Worm (Caenorhabditis elegans) whole organism, midembryonic: ENCODE measurements around the gene prp-40.
A peak's percentile ranks its signal among the peaks of the same experiment; 100 is the strongest.

Experiments
- T22C8.4 ChIP-seq: fragments of 200-800 bp; sonication (Bioruptor generic); IDR thresholded peaks from 2 replicates; pipeline ENCODE4 v1.3.6; 2022; ENCODE audit warnings: missing genetic modification characterization, missing compliant biosample characterization
- cog-1 ChIP-seq: sonication (generic microtip); optimal IDR thresholded peaks from 2 replicates; lab custom pipeline; 2016; ENCODE audit warnings: missing genetic modification characterization, missing compliant biosample characterization
- flt-1 ChIP-seq: fragments of 200-800 bp; sonication (Bioruptor generic); IDR thresholded peaks from 2 replicates; pipeline ENCODE4 v1.3.6; 2022; ENCODE audit warnings: missing genetic modification characterization, missing compliant biosample characterization
- klf-2 ChIP-seq: fragments of 200-800 bp; sonication (Bioruptor generic); conservative IDR thresholded peaks from 2 replicates; pipeline ENCODE4 v1.3.6; 2022; ENCODE audit warnings: missing genetic modification reagents, missing genetic modification characterization, missing compliant biosample characterization
- med-1 ChIP-seq: sonication (generic microtip); optimal IDR thresholded peaks from 2 replicates; lab custom pipeline; 2017; ENCODE audit warnings: missing genetic modification characterization, mild to moderate bottlenecking, missing compliant biosample characterization, antibody characterized with exemption, missing genetic modification reagents; ENCODE audit not compliant: insufficient read depth
- ref-1 ChIP-seq: fragments of 200-800 bp; sonication (Bioruptor generic); conservative IDR thresholded peaks from 2 replicates; pipeline ENCODE4 v1.3.6; 2022; ENCODE audit warnings: missing genetic modification reagents, missing genetic modification characterization, missing compliant biosample characterization
- tab-1 ChIP-seq: fragments of 200-800 bp; sonication (Bioruptor generic); IDR thresholded peaks from 2 replicates; pipeline ENCODE4 v1.3.6; 2022; ENCODE audit warnings: missing genetic modification characterization, missing compliant biosample characterization
- ztf-23 ChIP-seq: fragments of 200-800 bp; sonication (Bioruptor generic); IDR thresholded peaks from 2 replicates; pipeline ENCODE4 v1.3.6; 2022; ENCODE audit warnings: missing genetic modification reagents, missing genetic modification characterization, missing compliant biosample characterization
- ztf-29 ChIP-seq: fragments of 200-800 bp; sonication (Bioruptor generic); IDR thresholded peaks from 2 replicates; pipeline ENCODE4 v1.3.6; 2022; ENCODE audit warnings: missing genetic modification reagents, missing genetic modification characterization, missing compliant biosample characterization

The prp-40 gene

DNA sequence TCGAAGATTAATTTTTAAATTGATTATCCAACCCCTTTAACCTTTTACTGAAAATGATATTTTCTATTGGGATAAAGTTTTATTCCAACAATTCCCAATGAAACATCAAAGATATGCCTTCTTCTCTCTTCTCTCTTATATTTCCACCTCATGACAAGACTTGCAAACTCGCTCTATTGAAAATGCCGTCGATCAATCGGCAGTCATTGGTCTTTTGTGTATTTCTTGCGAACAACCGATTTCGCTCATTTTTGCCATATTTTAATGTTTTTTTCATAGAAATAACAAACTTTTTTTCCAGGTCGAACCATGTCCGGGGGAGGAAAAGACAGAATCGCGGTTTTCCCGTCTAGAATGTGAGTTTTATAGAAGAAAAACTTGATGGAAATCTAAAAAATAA is 14.1 kb upstream of the prp-40 start, which contains the start of gene vha-14:
Gene vha-14 (plus strand): TSS at position 302 of the 400 bp plus-strand sequence.
- TF ChIP-seq ref-1 (GFP tag; lab: Robert Waterston, UW) (no peak), tab-1 (GFP tag; lab: Robert Waterston, UW) (no peak), ztf-23 (GFP tag; lab: Robert Waterston, UW) (no peak), klf-2 (GFP tag; lab: Robert Waterston, UW) (no peak), ztf-29 (GFP tag; lab: Robert Waterston, UW) (no peak), med-1 (GFP tag; lab: Kevin White, UChicago) (no peak), flt-1 (no peak), cog-1 (tag; lab: Kevin White, UChicago) (no peak), T22C8.4 (no peak)

DNA sequence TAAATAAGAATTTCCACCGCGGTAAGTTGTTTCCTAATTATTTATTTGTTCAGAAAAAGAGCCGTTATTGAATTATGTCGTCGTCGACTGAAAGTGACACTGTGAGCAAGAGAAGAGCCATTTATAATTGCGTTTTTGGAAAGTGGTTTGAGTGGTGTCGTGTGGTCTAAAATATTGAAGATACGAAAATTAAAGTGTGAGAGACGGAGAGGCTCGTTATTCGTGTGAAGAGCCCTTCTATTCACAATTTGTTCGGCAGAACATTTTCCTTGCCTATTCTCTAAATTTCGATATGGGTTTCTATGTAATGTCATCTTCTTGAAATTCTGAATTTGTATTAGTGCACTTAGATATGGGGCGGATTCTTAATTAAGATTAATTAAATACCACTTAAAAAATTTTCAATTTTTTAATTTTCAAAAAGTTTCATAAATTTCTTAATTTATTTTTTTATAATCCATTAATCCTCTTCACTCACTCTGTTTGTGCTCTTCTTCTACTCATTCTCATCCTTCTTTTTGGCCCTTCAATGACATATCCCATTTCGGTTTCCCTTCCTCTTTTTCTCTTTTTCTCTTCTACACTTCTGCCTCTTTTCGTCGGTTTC is 12.0 kb upstream of the prp-40 start:
- no peak for TF ChIP-seq cog-1 (tag; lab: Kevin White, UChicago)

DNA sequence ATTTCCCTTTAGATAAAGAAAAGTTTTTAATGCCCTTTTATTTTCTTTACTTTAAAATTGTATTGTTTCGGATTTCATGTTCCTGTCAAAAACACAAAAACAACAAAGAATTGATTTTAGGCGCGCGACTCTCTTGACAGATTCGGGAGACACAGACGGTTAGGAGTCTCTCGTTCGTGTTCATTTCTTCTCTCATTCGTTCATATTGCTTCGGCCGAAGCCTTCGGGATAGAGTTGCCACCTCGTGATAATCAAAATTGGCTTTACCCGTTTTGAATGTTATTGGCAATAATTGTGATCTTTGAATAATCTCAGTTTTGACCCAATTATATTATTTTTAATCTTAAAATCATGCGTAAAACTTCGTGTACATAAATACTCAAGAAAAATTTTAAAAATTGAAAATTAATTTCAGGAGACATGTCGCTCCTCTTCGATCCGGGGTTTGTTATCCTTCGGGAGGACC is 10.8 kb upstream of the prp-40 start, which contains the start of gene F55H2.5:
Gene F55H2.5 (plus strand): TSS at position 416 of the 466 bp plus-strand sequence.
- no peak for TF ChIP-seq klf-2 (GFP tag; lab: Robert Waterston, UW)
- no peak for TF ChIP-seq ref-1 (GFP tag; lab: Robert Waterston, UW)
- TF ChIP-seq tab-1 (GFP tag; lab: Robert Waterston, UW) = no peak
- TF ChIP-seq flt-1 = no peak
- TF ChIP-seq ztf-23 (GFP tag; lab: Robert Waterston, UW) = no peak
- no peak for TF ChIP-seq ztf-29 (GFP tag; lab: Robert Waterston, UW)
- TF ChIP-seq med-1 (GFP tag; lab: Kevin White, UChicago) = no peak
- no peak for TF ChIP-seq cog-1 (tag; lab: Kevin White, UChicago)
- no peak for TF ChIP-seq T22C8.4

DNA sequence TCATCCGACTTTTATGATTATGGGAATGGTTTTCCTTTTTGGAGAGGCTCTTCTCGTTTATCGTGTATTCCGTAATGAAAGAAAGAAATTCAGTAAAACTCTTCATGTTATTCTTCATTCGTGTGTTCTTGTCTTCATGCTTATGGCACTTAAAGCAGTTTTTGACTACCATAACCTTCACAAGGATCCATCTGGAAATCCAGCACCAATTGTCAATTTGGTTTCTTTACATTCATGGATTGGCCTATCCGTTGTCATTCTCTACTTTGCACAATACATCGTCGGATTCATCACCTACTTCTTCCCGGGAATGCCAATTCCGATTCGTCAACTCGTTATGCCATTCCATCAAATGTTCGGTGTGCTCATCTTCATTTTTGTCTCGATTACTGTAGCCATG is 10.2 kb upstream of the prp-40 start:
- TF ChIP-seq ztf-29 (GFP tag; lab: Robert Waterston, UW) = no peak
- TF ChIP-seq T22C8.4 = no peak
- TF ChIP-seq cog-1 (tag; lab: Kevin White, UChicago) = no peak
- no peak for TF ChIP-seq ztf-23 (GFP tag; lab: Robert Waterston, UW)
- no peak for TF ChIP-seq ref-1 (GFP tag; lab: Robert Waterston, UW)
- TF ChIP-seq klf-2 (GFP tag; lab: Robert Waterston, UW) = no peak
- TF ChIP-seq med-1 (GFP tag; lab: Kevin White, UChicago) = no peak
- no peak for TF ChIP-seq tab-1 (GFP tag; lab: Robert Waterston, UW)
- no peak for TF ChIP-seq flt-1

DNA sequence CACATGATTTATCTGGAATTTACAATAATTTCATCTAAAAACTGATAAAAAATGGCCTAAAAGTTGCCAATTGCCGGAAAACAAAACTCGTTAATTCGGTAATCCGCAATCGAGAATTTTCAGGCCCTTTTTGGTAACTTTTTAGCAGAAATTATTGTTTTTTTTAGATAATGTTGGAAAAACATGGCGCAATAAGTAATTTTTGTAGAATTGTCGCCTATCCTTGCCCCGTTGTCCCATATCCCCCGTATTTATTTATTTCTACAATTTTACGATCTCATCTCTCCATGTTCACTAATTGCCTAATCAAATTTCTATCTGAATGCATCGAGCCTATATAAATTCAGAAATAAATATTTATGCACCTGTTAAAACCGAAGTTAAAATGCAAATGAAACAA is 8.9 kb upstream of the prp-40 start:
- TF ChIP-seq T22C8.4 = no peak
- no peak for TF ChIP-seq med-1 (GFP tag; lab: Kevin White, UChicago)
- no peak for TF ChIP-seq tab-1 (GFP tag; lab: Robert Waterston, UW)
- no peak for TF ChIP-seq cog-1 (tag; lab: Kevin White, UChicago)
- TF ChIP-seq ztf-29 (GFP tag; lab: Robert Waterston, UW) = no peak
- no peak for TF ChIP-seq klf-2 (GFP tag; lab: Robert Waterston, UW)
- no peak for TF ChIP-seq flt-1
- TF ChIP-seq ztf-23 (GFP tag; lab: Robert Waterston, UW) = no peak
- TF ChIP-seq ref-1 (GFP tag; lab: Robert Waterston, UW) = no peak

DNA sequence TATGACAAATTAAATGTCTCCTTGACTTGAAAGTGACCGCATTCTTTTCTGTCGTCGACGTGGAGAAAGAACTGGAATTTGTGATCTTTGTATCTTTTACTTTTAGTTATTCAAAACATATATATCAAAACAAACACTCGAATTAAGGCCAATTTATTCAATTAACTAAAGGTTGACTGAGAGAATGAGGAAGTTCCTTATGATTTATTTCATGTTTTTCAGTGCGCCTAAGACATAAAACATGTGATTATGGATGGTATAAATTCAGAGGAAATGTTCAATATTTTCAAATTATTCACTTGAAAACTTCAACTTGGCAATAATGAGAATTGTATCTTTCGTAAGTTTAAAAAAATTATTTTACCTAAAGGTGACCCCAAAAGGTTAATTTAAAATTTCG is 8.3 kb upstream of the prp-40 start, which contains the start of gene F55H2.8:
Gene F55H2.8 (plus strand): TSS at position 301 of the 400 bp plus-strand sequence.
- TF ChIP-seq flt-1 (no peak), ref-1 (GFP tag; lab: Robert Waterston, UW) (no peak), T22C8.4 (no peak), ztf-23 (GFP tag; lab: Robert Waterston, UW) (no peak), tab-1 (GFP tag; lab: Robert Waterston, UW) (no peak), med-1 (GFP tag; lab: Kevin White, UChicago) (no peak), ztf-29 (GFP tag; lab: Robert Waterston, UW) (no peak), cog-1 (tag; lab: Kevin White, UChicago) (no peak), klf-2 (GFP tag; lab: Robert Waterston, UW) (no peak)

DNA sequence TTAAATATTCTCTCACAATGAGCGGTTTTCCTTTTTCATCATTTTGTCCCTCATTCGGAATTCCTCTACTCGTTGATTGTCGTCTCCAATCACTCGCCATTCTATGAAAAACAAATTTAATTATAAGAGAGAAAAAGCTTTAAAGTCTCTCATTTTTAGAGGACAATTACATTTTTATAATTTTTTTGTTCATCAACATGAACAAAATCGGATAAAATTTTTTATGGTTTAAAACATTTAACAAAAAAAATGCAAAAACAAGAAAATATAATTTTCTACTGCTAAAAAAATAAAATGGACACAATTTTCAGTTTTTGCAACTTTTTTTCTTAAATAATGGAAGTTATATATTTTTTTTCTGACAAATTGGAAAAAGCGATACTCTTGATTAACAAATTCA is 5.7 kb upstream of the prp-40 start, which contains the start of gene F55H2.7:
Gene F55H2.7 (minus strand): TSS at position 101 of the 400 bp plus-strand sequence.
- no peak for TF ChIP-seq med-1 (GFP tag; lab: Kevin White, UChicago)
- no peak for TF ChIP-seq cog-1 (tag; lab: Kevin White, UChicago)
- no peak for TF ChIP-seq ref-1 (GFP tag; lab: Robert Waterston, UW)
- no peak for TF ChIP-seq T22C8.4
- no peak for TF ChIP-seq ztf-29 (GFP tag; lab: Robert Waterston, UW)

DNA sequence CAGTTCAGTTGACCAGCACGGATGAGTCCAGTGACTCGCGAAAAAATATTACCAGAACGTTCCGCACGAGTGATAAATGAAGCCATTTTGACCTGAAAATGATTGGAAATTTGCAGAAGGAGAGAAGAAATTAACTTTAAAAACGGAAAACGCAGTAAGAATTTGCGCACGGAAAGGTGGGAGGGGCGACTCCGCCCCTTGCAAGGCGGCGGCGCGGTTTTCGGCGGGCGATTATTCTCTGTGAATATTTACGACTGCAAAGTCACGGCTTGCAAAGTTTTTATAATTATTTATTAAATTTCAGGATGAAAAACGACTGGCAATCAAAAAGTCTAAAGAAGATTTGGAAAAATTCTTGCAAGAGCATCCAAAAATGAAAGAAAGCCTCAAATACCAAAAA is 1.7 kb downstream of the prp-40 start, which contains the start of gene mrps-23:
Gene mrps-23 (minus strand): TSS at position 92 of the 400 bp plus-strand sequence.
- peak; percentile 49 for TF ChIP-seq flt-1
- no peak for TF ChIP-seq ztf-29 (GFP tag; lab: Robert Waterston, UW)
- TF ChIP-seq cog-1 (tag; lab: Kevin White, UChicago) = no peak
- no peak for TF ChIP-seq tab-1 (GFP tag; lab: Robert Waterston, UW)
- 0 out of 2 replicates have a peak, but pooled peaks have one; percentile 62 for TF ChIP-seq ztf-23 (GFP tag; lab: Robert Waterston, UW)

DNA sequence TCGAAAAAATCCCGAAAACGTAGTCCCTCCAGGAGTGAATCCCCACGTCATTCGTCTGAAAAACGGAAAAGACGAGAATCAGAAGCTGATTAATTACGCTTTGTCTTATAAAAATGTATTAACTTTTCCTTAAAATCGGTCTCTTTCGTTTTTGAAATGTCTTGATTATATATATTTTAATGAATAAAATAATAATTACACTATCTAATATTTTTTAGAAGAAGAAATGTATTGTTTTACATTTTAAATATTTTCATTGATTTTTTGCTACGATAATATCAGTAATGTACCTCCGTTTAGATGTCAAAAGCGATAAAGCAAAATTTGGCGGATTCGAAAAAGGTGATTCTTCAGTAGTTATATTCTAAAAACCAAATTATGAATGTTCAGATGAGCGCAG is 3.4 kb downstream of the prp-40 start, which contains the start of gene trpp-3:
Gene trpp-3 (plus strand): TSS at position 301 of the 400 bp plus-strand sequence.
- no peak for TF ChIP-seq cog-1 (tag; lab: Kevin White, UChicago)
- TF ChIP-seq klf-2 (GFP tag; lab: Robert Waterston, UW) = no peak
- no peak for TF ChIP-seq ztf-23 (GFP tag; lab: Robert Waterston, UW)
- TF ChIP-seq ref-1 (GFP tag; lab: Robert Waterston, UW) = no peak
- no peak for TF ChIP-seq T22C8.4
- no peak for TF ChIP-seq ztf-29 (GFP tag; lab: Robert Waterston, UW)
- no peak for TF ChIP-seq med-1 (GFP tag; lab: Kevin White, UChicago)
- TF ChIP-seq flt-1 = no peak
- no peak for TF ChIP-seq tab-1 (GFP tag; lab: Robert Waterston, UW)
